Worm (Caenorhabditis elegans): ENCODE results near the gene gmap-3.
A peak's percentile ranks its signal among the peaks of the same experiment; 100 is the strongest.

The gmap-3 gene

DNA sequence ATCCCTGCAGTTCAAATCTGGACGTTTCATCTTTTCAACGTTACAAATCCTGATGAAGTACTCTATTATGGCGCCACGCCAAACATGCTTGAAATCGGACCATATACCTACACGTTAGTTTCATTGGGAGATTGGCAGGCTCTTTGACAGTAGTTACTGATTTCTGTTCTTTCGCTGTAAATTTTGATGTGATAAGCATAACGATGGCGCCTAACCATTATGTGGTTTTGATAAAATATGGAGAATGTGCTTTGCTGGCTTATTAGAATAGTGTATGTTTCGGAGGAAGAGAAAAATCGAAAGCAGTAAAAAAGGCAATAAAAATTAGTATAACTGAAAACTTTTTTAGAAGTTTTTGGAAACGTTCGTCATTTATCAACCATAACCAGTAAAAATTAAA is 42.0 kb upstream of the gmap-3 start (continued):
- no peak for TF ChIP-seq zip-2 (tag; optimal IDR thresholded peaks at IDR 0.05)
- TF ChIP-seq aly-2 (tag; optimal IDR thresholded peaks at IDR 0.05) = no peak
- peak; percentile 5 for TF ChIP-seq nhr-48 (tag; optimal IDR thresholded peaks at IDR 0.05)
- TF ChIP-seq F10B5.3 (tag; optimal IDR thresholded peaks at IDR 0.05) = no peak
- no peak for TF ChIP-seq nhr-10 (tag; optimal IDR thresholded peaks at IDR 0.05)
- no peak for TF ChIP-seq hmg-1.1 (GFP tag; IDR thresholded peaks at IDR 0.05)
- no peak for TF ChIP-seq nhr-111 (GFP tag; optimal IDR thresholded peaks at IDR 0.05)
- TF ChIP-seq mxl-2 (GFP tag; conservative IDR thresholded peaks at IDR 0.05) = no peak
- TF ChIP-seq R02D3.7 (tag; optimal IDR thresholded peaks at IDR 0.05) = no peak
- no peak for TF ChIP-seq dpl-1 (GFP tag; optimal IDR thresholded peaks at IDR 0.05)
- TF ChIP-seq rbr-2 (tag; optimal IDR thresholded peaks at IDR 0.05) = no peak
- TF ChIP-seq zip-11 (GFP tag; IDR thresholded peaks at IDR 0.05) = no peak
- 0 out of 2 replicates have a peak, but pooled peaks have one; percentile 4 for TF ChIP-seq lin-38 (GFP tag; IDR thresholded peaks at IDR 0.05)
- no peak for TF ChIP-seq nhr-42 (GFP tag; IDR thresholded peaks at IDR 0.05)
- no peak for TF ChIP-seq lin-15B (tag; optimal IDR thresholded peaks at IDR 0.05)

DNA sequence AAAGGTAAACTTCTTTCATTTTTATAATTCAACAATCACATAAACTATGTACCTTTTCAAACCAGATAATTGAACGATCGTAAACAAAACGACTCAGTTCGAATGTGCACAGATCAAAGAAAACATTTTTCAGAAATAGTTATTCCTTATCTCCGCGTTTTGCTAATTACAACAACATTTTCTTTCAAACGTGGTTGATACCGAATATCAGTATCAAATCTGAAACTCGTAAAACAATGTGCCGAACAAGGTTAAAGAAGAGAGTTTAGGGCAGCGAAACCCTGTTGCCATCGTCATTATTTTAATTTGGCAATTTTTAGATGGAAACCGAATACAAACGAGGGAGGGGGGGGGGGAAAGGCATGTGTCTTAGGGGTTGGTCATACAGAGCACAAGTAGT is 40.6 kb upstream of the gmap-3 start, which contains the start of gene scav-4:
Gene scav-4 (plus strand): TSS at position 383 of the 400 bp plus-strand sequence.
- TF ChIP-seq mes-2 (tag; optimal IDR thresholded peaks at IDR 0.05; ENCODE audit: poor library complexity, severe bottlenecking) (no peak), zip-2 (tag; optimal IDR thresholded peaks at IDR 0.05) (no peak), nhr-41 (GFP tag; IDR thresholded peaks at IDR 0.05) (no peak), F10B5.3 (tag; optimal IDR thresholded peaks at IDR 0.05) (no peak), ceh-32 (tag; optimal IDR thresholded peaks at IDR 0.05; ENCODE audit: poor library complexity) (no peak), pqm-1 (tag; optimal IDR thresholded peaks at IDR 0.05) (peak; percentile 31), daf-16 (GFP tag; optimal IDR thresholded peaks at IDR 0.05) (no peak), daf-16 (tag; optimal IDR thresholded peaks at IDR 0.05) (peak; percentile 94), ama-1 (optimal IDR thresholded peaks at IDR 0.05) (no peak), aly-2 (tag; optimal IDR thresholded peaks at IDR 0.05) (no peak), lin-1 (GFP tag; IDR thresholded peaks at IDR 0.05) (no peak), arid-1 (GFP tag; conservative IDR thresholded peaks at IDR 0.05) (no peak), dmd-6 (GFP tag; IDR thresholded peaks at IDR 0.05) (peak; percentile 46), sdz-12 (GFP tag; optimal IDR thresholded peaks at IDR 0.05) (no peak), T20F7.1 (GFP tag; optimal IDR thresholded peaks at IDR 0.05) (no peak), Y48G9A.11 (GFP tag; IDR thresholded peaks at IDR 0.05) (no peak), F26F4.8 (GFP tag; conservative IDR thresholded peaks at IDR 0.05) (no peak), dmd-9 (GFP tag; IDR thresholded peaks at IDR 0.05) (no peak), ZK546.5 (tag; optimal IDR thresholded peaks at IDR 0.05) (no peak), php-3 (GFP tag; IDR thresholded peaks at IDR 0.05) (peak; percentile 53; the same call in 1 of the 2 replicates), dve-1 (tag; optimal IDR thresholded peaks at IDR 0.05; ENCODE audit: insufficient read depth) (peak; percentile 6), cey-2 (tag; optimal IDR thresholded peaks at IDR 0.05; ENCODE audit: borderline replicate concordance, insufficient read depth) (no peak), vab-7 (GFP tag; IDR thresholded peaks at IDR 0.05) (no peak), egl-27 (tag; optimal IDR thresholded peaks at IDR 0.05) (no peak), skn-1 (tag; optimal IDR thresholded peaks at IDR 0.05) (no peak), daf-12 (tag; optimal IDR thresholded peaks at IDR 0.05) (no peak), jun-1 (tag; optimal IDR thresholded peaks at IDR 0.05) (no peak), rbr-2 (tag; optimal IDR thresholded peaks at IDR 0.05) (no peak), zfp-3 (GFP tag; conservative IDR thresholded peaks at IDR 0.05) (no peak), lsy-2 (tag; optimal IDR thresholded peaks at IDR 0.05) (no peak), T26A8.4 (GFP tag; IDR thresholded peaks at IDR 0.05) (no peak), mdl-1 (tag; optimal IDR thresholded peaks at IDR 0.05) (no peak), tag-97 (GFP tag; IDR thresholded peaks at IDR 0.05) (no peak), nhr-111 (GFP tag; optimal IDR thresholded peaks at IDR 0.05) (no peak), fos-1 (tag; optimal IDR thresholded peaks at IDR 0.05) (no peak), lim-7 (GFP tag; IDR thresholded peaks at IDR 0.05) (no peak), R02D3.7 (tag; optimal IDR thresholded peaks at IDR 0.05) (no peak), snpc-4 (tag; optimal IDR thresholded peaks at IDR 0.05) (no peak), spr-3 (GFP tag; optimal IDR thresholded peaks at IDR 0.05) (no peak), unc-130 (GFP tag; optimal IDR thresholded peaks at IDR 0.05) (no peak), zfp-2 (tag; optimal IDR thresholded peaks at IDR 0.05) (no peak), ztf-11 (tag; optimal IDR thresholded peaks at IDR 0.05) (no peak)
